Fruit fly (Drosophila melanogaster) whole organism, wandering third instar larva: ENCODE measurements around the gene CG8209.

Experiments used
- Abd-B ChIP-seq: fragments of >200 bp; optimal IDR thresholded peaks from 2 replicates; lab custom pipeline; 2017; ENCODE audit warnings: missing biosample characterization, missing genetic modification characterization
- CG32264 ChIP-seq: fragments of 200-800 bp; sonication (Bioruptor generic); optimal IDR thresholded peaks from 2 replicates; lab custom pipeline; 2016; ENCODE audit warnings: missing biosample characterization, missing genetic modification characterization
- CG9705 ChIP-seq: fragments of 200-800 bp; sonication (Bioruptor generic); optimal IDR thresholded peaks from 2 replicates; lab custom pipeline; 2018; ENCODE audit warnings: missing biosample characterization, mild to moderate bottlenecking, missing genetic modification characterization
- CrebA ChIP-seq: fragments of 200-800 bp; sonication (Bioruptor generic); optimal IDR thresholded peaks from 2 replicates; lab custom pipeline; 2016; ENCODE audit warnings: missing biosample characterization, mild to moderate bottlenecking, missing genetic modification characterization, borderline replicate concordance
- Dfd ChIP-seq: fragments of >200 bp; optimal IDR thresholded peaks from 2 replicates; lab custom pipeline; 2017; ENCODE audit warnings: missing biosample characterization, missing genetic modification characterization
- Dif ChIP-seq: fragments of 200-275, 200-300 bp; sonication (Bioruptor generic); optimal IDR thresholded peaks from 2 replicates; lab custom pipeline; 2018; ENCODE audit warnings: missing biosample characterization, missing genetic modification characterization; ENCODE audit not compliant: partially characterized antibody
- HLH106 ChIP-seq: fragments of 200-800 bp; optimal IDR thresholded peaks from 3 replicates; lab custom pipeline; 2019; ENCODE audit warnings: missing biosample characterization, mild to moderate bottlenecking, missing genetic modification characterization, moderate library complexity
- Hnf4 ChIP-seq: fragments of 200-800 bp; sonication (Bioruptor generic); optimal IDR thresholded peaks from 2 replicates; lab custom pipeline; 2016; ENCODE audit warnings: missing biosample characterization, mild to moderate bottlenecking, missing genetic modification characterization
- Hr78 ChIP-seq: fragments of >200 bp; optimal IDR thresholded peaks from 2 replicates; lab custom pipeline; 2017; ENCODE audit warnings: missing biosample characterization, missing genetic modification characterization
- Hr83 ChIP-seq: fragments of 200-300 bp; sonication (Bioruptor generic); optimal IDR thresholded peaks from 2 replicates; lab custom pipeline; 2016; ENCODE audit warnings: missing biosample characterization, mild to moderate bottlenecking, missing genetic modification characterization, moderate library complexity; ENCODE audit not compliant: poor library complexity, severe bottlenecking
- Jra ChIP-seq: sonication (Bioruptor generic); optimal IDR thresholded peaks from 2 replicates; lab custom pipeline; 2016; ENCODE audit warnings: missing biosample characterization, missing genetic modification characterization
- Myc ChIP-seq: fragments of >200 bp; optimal IDR thresholded peaks from 2 replicates; lab custom pipeline; 2017
- N ChIP-seq: fragments of >200 bp; optimal IDR thresholded peaks from 2 replicates; lab custom pipeline; 2018; ENCODE audit warnings: missing biosample characterization, missing external identifiers, missing genetic modification characterization
- Rel ChIP-seq, 2 experiments: fragments of 200-800 bp; sonication (Bioruptor generic) in 1 of 2; optimal IDR thresholded peaks; 2 replicates in 1 of 2; 3 replicates in 1 of 2; lab custom pipeline; 2016 to 2019; ENCODE audit warnings: mild to moderate bottlenecking in 2 of 2, missing biosample characterization in 2 of 2, missing genetic modification characterization in 2 of 2, moderate library complexity in 1 of 2
- Sp1 ChIP-seq: fragments of 200-800 bp; sonication (Bioruptor generic); optimal IDR thresholded peaks from 3 replicates; lab custom pipeline; 2019; ENCODE audit warnings: missing biosample characterization, mild to moderate bottlenecking, missing genetic modification characterization, moderate library complexity
- Vsx2 ChIP-seq: fragments of 200-300, 225-300 bp; sonication (Bioruptor generic); optimal IDR thresholded peaks from 2 replicates; lab custom pipeline; 2018; ENCODE audit warnings: missing biosample characterization, missing genetic modification characterization; ENCODE audit not compliant: partially characterized antibody
- br ChIP-seq: fragments of 200-800 bp; sonication (Bioruptor generic); optimal IDR thresholded peaks from 2 replicates; lab custom pipeline; 2016; ENCODE audit warnings: missing biosample characterization, missing genetic modification characterization
- brk ChIP-seq: fragments of 200-800 bp; sonication (Bioruptor generic); optimal IDR thresholded peaks from 2 replicates; lab custom pipeline; 2016; ENCODE audit warnings: missing biosample characterization, mild to moderate bottlenecking, missing genetic modification characterization
- dl ChIP-seq, 2 experiments: fragments of 175-275, 200-275 bp in 1 of 2; fragments of 200-275 bp in 1 of 2; sonication (Bioruptor generic); optimal IDR thresholded peaks; lab custom pipeline; 2018; ENCODE audit warnings: mild to moderate bottlenecking in 2 of 2, missing biosample characterization in 2 of 2, missing genetic modification characterization in 2 of 2, moderate library complexity in 2 of 2; ENCODE audit not compliant: partially characterized antibody in 2 of 2, insufficient read depth in 1 of 2
- dmrt93B ChIP-seq: fragments of 200-800 bp; sonication (Bioruptor generic); optimal IDR thresholded peaks from 2 replicates; lab custom pipeline; 2018; ENCODE audit warnings: missing biosample characterization, mild to moderate bottlenecking, missing genetic modification characterization
- foxo ChIP-seq, 2 experiments: fragments of 200-800 bp; sonication (Bioruptor generic); optimal IDR thresholded peaks; 2 replicates in 1 of 2; 3 replicates in 1 of 2; lab custom pipeline; 2016 to 2017; ENCODE audit warnings: missing biosample characterization in 2 of 2, missing genetic modification characterization in 2 of 2
- fru ChIP-seq: fragments of 200-800 bp; sonication (Bioruptor generic); optimal IDR thresholded peaks from 3 replicates; lab custom pipeline; 2016; ENCODE audit warnings: missing biosample characterization, mild to moderate bottlenecking, missing genetic modification characterization
- h ChIP-seq: fragments of 200-800 bp; sonication (Bioruptor generic); optimal IDR thresholded peaks from 3 replicates; lab custom pipeline; 2016; ENCODE audit warnings: missing biosample characterization, mild to moderate bottlenecking, missing genetic modification characterization
- lola ChIP-seq: fragments of >200 bp; optimal IDR thresholded peaks from 2 replicates; lab custom pipeline; 2017; ENCODE audit warnings: missing biosample characterization, missing genetic modification characterization
- pan ChIP-seq: fragments of >200 bp; optimal IDR thresholded peaks from 2 replicates; lab custom pipeline; 2017
- psq ChIP-seq: fragments of 200-800 bp; sonication (Bioruptor generic); optimal IDR thresholded peaks from 3 replicates; lab custom pipeline; 2017; ENCODE audit warnings: missing biosample characterization, mild to moderate bottlenecking, missing genetic modification characterization, moderate library complexity
- rgr ChIP-seq: fragments of 200-800 bp; sonication (Bioruptor generic); optimal IDR thresholded peaks from 3 replicates; lab custom pipeline; 2016; ENCODE audit warnings: missing biosample characterization, mild to moderate bottlenecking, missing genetic modification characterization
- sv ChIP-seq: fragments of 200-800 bp; sonication (Bioruptor generic); optimal IDR thresholded peaks from 3 replicates; lab custom pipeline; 2016; ENCODE audit warnings: missing biosample characterization, missing genetic modification characterization
- tai ChIP-seq: sonication (Bioruptor generic); optimal IDR thresholded peaks from 2 replicates; lab custom pipeline; 2016; ENCODE audit warnings: missing biosample characterization, missing genetic modification characterization
- usp ChIP-seq: fragments of >200 bp; optimal IDR thresholded peaks from 2 replicates; lab custom pipeline; 2017; ENCODE audit warnings: missing biosample characterization, missing genetic modification characterization
- woc ChIP-seq: sonication (Bioruptor generic); optimal IDR thresholded peaks from 2 replicates; lab custom pipeline; 2016; ENCODE audit warnings: missing biosample characterization, mild to moderate bottlenecking, missing genetic modification characterization

CG8209 gene

DNA sequence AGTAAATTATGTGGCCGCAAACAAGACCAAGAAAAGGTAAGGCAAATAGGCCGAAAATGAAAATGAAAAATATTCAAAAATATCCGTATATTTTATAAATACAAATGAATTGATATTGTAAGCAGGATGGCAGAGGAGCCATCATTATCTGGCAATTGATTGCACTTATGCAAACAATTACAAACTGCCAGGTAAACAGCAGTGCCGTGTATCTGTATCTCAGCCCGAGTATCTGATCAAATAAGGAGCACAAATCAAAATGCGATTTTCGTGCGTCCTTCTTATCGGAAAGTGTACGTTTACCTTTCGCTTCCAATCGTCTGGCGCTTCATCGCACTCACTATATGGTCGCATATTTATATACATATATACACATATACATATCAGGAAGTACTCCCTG lies 33.2 kb upstream of the CG8209 start:
- TF ChIP-seq woc (GFP tag; lab: Kevin White, UChicago) = no peak
- TF ChIP-seq Hr78 (GFP tag; lab: Kevin White, UChicago) = no peak
- no peak for TF ChIP-seq h
- TF ChIP-seq Myc (lab: Kevin White, UChicago) = no peak
- TF ChIP-seq tai = no peak
- TF ChIP-seq N = no peak
- no peak for TF ChIP-seq brk (GFP tag; lab: Kevin White, UChicago)
- no peak for TF ChIP-seq CrebA
- TF ChIP-seq CG9705 (GFP tag; lab: Kevin White, UChicago) = no peak
- TF ChIP-seq br = no peak
- TF ChIP-seq dl (GFP tag; optimal IDR thresholded peaks at IDR 0.05; lab: Kevin White, UChicago; ENCODE audit: insufficient read depth in 1 of 2, partially characterized antibody in 2 of 2) = no peak
- TF ChIP-seq usp (GFP tag; lab: Kevin White, UChicago) = no peak
- peak; percentile 29 for TF ChIP-seq psq (GFP tag; lab: Kevin White, UChicago)
- peak; percentile 4 for TF ChIP-seq dmrt93B
- TF ChIP-seq, all 38 proteins: peak for 2

dm6 chr3L:7943950-7944349 lies 32.3 kb upstream of the CG8209 start:
- no peak for TF ChIP-seq pan (lab: Kevin White, UChicago)
- TF ChIP-seq Hr78 (GFP tag; lab: Kevin White, UChicago) = no peak
- no peak for TF ChIP-seq sv (GFP tag; lab: Kevin White, UChicago)
- TF ChIP-seq foxo (GFP tag; optimal IDR thresholded peaks at IDR 0.05; lab: Kevin White, UChicago) = no peak
- TF ChIP-seq lola (GFP tag; lab: Kevin White, UChicago) = no peak
- no peak for TF ChIP-seq Dif (GFP tag; lab: Kevin White, UChicago)
- no peak for TF ChIP-seq Abd-B (GFP tag; lab: Kevin White, UChicago)
- TF ChIP-seq CG9705 (GFP tag; lab: Kevin White, UChicago) = no peak

- no peak for TF ChIP-seq Hr78 (GFP tag; lab: Kevin White, UChicago)
- no peak for TF ChIP-seq CG32264 (GFP tag; lab: Kevin White, UChicago)
- no peak for TF ChIP-seq CrebA
- no peak for TF ChIP-seq N
- no peak for TF ChIP-seq brk (GFP tag; lab: Kevin White, UChicago)
- no peak for TF ChIP-seq Hr83 (GFP tag; lab: Kevin White, UChicago)
- TF ChIP-seq HLH106 (tag; lab: Kevin White, UChicago) = no peak
- TF ChIP-seq br = no peak
- TF ChIP-seq tai = no peak
- no peak for TF ChIP-seq psq (GFP tag; lab: Kevin White, UChicago)
- TF ChIP-seq pan (lab: Kevin White, UChicago) = no peak
- no peak for TF ChIP-seq usp (GFP tag; lab: Kevin White, UChicago)
- TF ChIP-seq rgr (GFP tag; lab: Kevin White, UChicago) = no peak
- no peak for TF ChIP-seq Hnf4 (GFP tag; lab: Kevin White, UChicago)
- TF ChIP-seq Jra (GFP tag; lab: Kevin White, UChicago) = no peak
Measured at dm6 chr3L:7946222-7946621, 30.0 kb upstream of the CG8209 start, which contains the start of gene CG43880. Gene CG43880 (minus strand): TSS chr3L:7946322.

DNA sequence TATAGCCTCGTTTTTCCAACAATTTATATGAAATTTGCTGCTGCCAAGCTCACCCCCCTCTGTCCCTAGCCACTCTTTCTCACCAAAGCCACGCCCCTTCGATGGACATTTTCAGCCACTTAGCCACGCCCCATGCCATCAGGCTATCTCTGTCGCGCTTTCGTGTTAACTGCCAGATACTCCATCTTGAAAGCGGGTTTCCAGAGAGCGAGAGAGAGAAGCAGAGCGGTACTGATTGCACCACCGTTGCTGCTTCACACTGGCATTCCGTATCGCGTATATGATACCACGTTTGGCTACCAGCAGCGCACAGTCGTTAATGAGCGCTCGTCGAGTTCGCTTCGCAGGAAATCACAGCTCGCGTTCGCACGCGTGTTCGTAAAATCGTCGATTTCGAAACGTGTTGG lies 28.3 kb upstream of the CG8209 start, which contains the start of gene exex:
TSS of gene exex (plus strand) at position 307 of the 407 bp plus-strand sequence.
- TF ChIP-seq dl (GFP tag; optimal IDR thresholded peaks at IDR 0.05; lab: Kevin White, UChicago; ENCODE audit: insufficient read depth in 1 of 2, partially characterized antibody in 2 of 2) (peak in 1 of 2 experiments; percentile 59), Vsx2 (GFP tag; lab: Kevin White, UChicago) (peak; percentile 53), Hr83 (GFP tag; lab: Kevin White, UChicago) (no peak), Myc (lab: Kevin White, UChicago) (no peak), Dif (GFP tag; lab: Kevin White, UChicago) (peak; percentile 54), fru (GFP tag; lab: Kevin White, UChicago) (peak; percentile 9), h (peak; percentile 39)

DNA sequence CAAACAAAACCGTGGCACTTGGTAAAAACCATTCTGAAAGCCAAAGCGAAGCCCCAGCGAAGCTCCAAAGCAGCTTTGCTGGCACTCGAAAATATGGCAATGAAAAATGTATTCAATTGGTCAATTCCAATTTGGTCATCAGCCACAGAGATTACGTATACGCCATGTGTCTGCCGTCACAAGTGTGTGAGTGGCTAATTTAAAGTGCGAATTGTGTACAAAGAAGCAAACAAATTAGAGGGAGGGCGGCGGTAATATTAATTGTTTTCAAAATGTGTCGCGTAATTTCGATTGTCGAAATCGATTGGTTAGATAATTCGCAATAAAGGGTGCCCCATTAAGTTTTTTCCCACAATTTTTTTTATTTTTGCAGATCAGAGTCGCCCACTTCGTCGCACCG lies 26.4 kb upstream of the CG8209 start:
- TF ChIP-seq tai (no peak), Vsx2 (GFP tag; lab: Kevin White, UChicago) (peak; percentile 81)

- TF ChIP-seq Hnf4 (GFP tag; lab: Kevin White, UChicago) (no peak), psq (GFP tag; lab: Kevin White, UChicago) (no peak), Hr78 (GFP tag; lab: Kevin White, UChicago) (no peak), CrebA (peak; percentile 69), dmrt93B (no peak), Sp1 (peak; percentile 26), Abd-B (GFP tag; lab: Kevin White, UChicago) (no peak), h (peak; percentile 52), usp (GFP tag; lab: Kevin White, UChicago) (no peak), Vsx2 (GFP tag; lab: Kevin White, UChicago) (peak; percentile 57), Rel (GFP tag; optimal IDR thresholded peaks at IDR 0.05; lab: Kevin White, UChicago) (peak; percentile 24), Rel (tag; optimal IDR thresholded peaks at IDR 0.05; lab: Kevin White, UChicago) (no peak), Dfd (GFP tag; lab: Kevin White, UChicago) (no peak)
Measured at dm6 chr3L:7951841-7952240, 24.4 kb upstream of the CG8209 start.
